Worm (Caenorhabditis elegans) whole organism, late embryonic: ENCODE data around the gene C54F6.12.

Source experiments
- Y22D7AL.16 ChIP-seq: sonication (generic microtip); optimal IDR thresholded peaks from 2 replicates; lab custom pipeline; 2016; ENCODE audit warnings: missing genetic modification characterization, missing compliant biosample characterization
- ama-1 ChIP-seq: fragments of 150-350 bp; optimal IDR thresholded peaks from 2 replicates; lab custom pipeline; 2014
- ceh-24 ChIP-seq: sonication (generic microtip); optimal IDR thresholded peaks from 2 replicates; lab custom pipeline; 2016; ENCODE audit warnings: mild to moderate bottlenecking, missing genetic modification characterization, missing compliant biosample characterization
- che-1 ChIP-seq: sonication (generic microtip); optimal IDR thresholded peaks from 2 replicates; lab custom pipeline; 2016; ENCODE audit warnings: mild to moderate bottlenecking, missing genetic modification characterization, missing compliant biosample characterization
- ets-4 ChIP-seq: sonication (generic microtip); optimal IDR thresholded peaks from 2 replicates; lab custom pipeline; 2016; ENCODE audit warnings: missing genetic modification characterization, missing compliant biosample characterization
- fkh-10 ChIP-seq: fragments of 150-350 bp; optimal IDR thresholded peaks from 2 replicates; lab custom pipeline; 2014; ENCODE audit warnings: missing biosample characterization, missing genetic modification reagents, missing genetic modification characterization
- gmeb-2 ChIP-seq: sonication (generic microtip); optimal IDR thresholded peaks from 2 replicates; lab custom pipeline; 2016; ENCODE audit warnings: missing genetic modification characterization, inconsistent platforms, missing compliant biosample characterization
- hlh-8 ChIP-seq: sonication (generic microtip); optimal IDR thresholded peaks from 2 replicates; lab custom pipeline; 2016; ENCODE audit warnings: missing genotype, missing genetic modification characterization, missing compliant biosample characterization
- mec-3 ChIP-seq: sonication (generic microtip); optimal IDR thresholded peaks from 2 replicates; lab custom pipeline; 2016; ENCODE audit warnings: borderline replicate concordance, missing genetic modification characterization, missing compliant biosample characterization
- odd-2 ChIP-seq: sonication (generic microtip); optimal IDR thresholded peaks from 2 replicates; lab custom pipeline; 2017; ENCODE audit warnings: antibody characterized with exemption, mild to moderate bottlenecking, missing genetic modification characterization, missing compliant biosample characterization
- pha-2 ChIP-seq: sonication (generic microtip); optimal IDR thresholded peaks from 2 replicates; lab custom pipeline; 2017; ENCODE audit warnings: mild to moderate bottlenecking, missing genetic modification characterization, missing compliant biosample characterization
- pha-4 ChIP-seq: fragments of 150-350 bp; optimal IDR thresholded peaks from 2 replicates; lab custom pipeline; 2018; ENCODE audit warnings: missing biosample characterization, missing genetic modification reagents, missing genetic modification characterization
- pros-1 ChIP-seq: fragments of 150-350 bp; optimal IDR thresholded peaks from 2 replicates; lab custom pipeline; 2014; ENCODE audit warnings: missing biosample characterization, missing genetic modification reagents, missing genetic modification characterization

ce11 chrV:7539015-7539414, 1.1 kb upstream of the C54F6.12 start, which contains the start of gene srh-268:
- TF ChIP-seq pha-4 (tag; lab: Kevin White, UChicago) (no peak), pros-1 (tag; lab: Kevin White, UChicago) (no peak), ceh-24 (tag; lab: Kevin White, UChicago) (no peak), ama-1 (lab: Kevin White, UChicago) (no peak), Y22D7AL.16 (tag; lab: Kevin White, UChicago) (no peak), che-1 (tag; lab: Kevin White, UChicago) (no peak), ets-4 (no peak), odd-2 (tag; lab: Kevin White, UChicago) (no peak), fkh-10 (no peak), gmeb-2 (tag; lab: Kevin White, UChicago) (no peak), pha-2 (no peak), mec-3 (tag; lab: Kevin White, UChicago) (no peak), hlh-8 (tag; lab: Kevin White, UChicago) (no peak)
